Fruit fly (Drosophila melanogaster): Measurements from ENCODE around the gene CG14441.

CG14441 gene

dm6 chrX:6677826-6678489 lies 21.4 kb upstream of the CG14441 start, which contains the start of gene Fum1:
Gene Fum1, plus strand, starts transcription at chrX:6678424.
- peak; percentile 28 for TF ChIP-seq Sin3A (optimal IDR thresholded peaks at IDR 0.05)
- no peak for TF ChIP-seq psq (optimal IDR thresholded peaks at IDR 0.05)

- TF ChIP-seq psq (optimal IDR thresholded peaks at IDR 0.05) = no peak
- no peak for TF ChIP-seq h (optimal IDR thresholded peaks at IDR 0.05)
- no peak for TF ChIP-seq ttk (optimal IDR thresholded peaks at IDR 0.05)
- no peak for TF ChIP-seq insv (optimal IDR thresholded peaks at IDR 0.05)
- no peak for TF ChIP-seq Sin3A (optimal IDR thresholded peaks at IDR 0.05)
- no peak for TF ChIP-seq Myc (optimal IDR thresholded peaks at IDR 0.05)
Observed at dm6 chrX:6678635-6679501, 20.4 kb upstream of the CG14441 start, which contains the start of gene ND-ASHI. Gene ND-ASHI, minus strand, starts transcription at chrX:6679118.

dm6 chrX:6679502-6679810 lies 19.9 kb upstream of the CG14441 start:
- TF ChIP-seq psq (optimal IDR thresholded peaks at IDR 0.05) = no peak
- no peak for TF ChIP-seq Myc (optimal IDR thresholded peaks at IDR 0.05)
- no peak for TF ChIP-seq insv (optimal IDR thresholded peaks at IDR 0.05)
- no peak for TF ChIP-seq h (optimal IDR thresholded peaks at IDR 0.05)
- no peak for TF ChIP-seq ttk (optimal IDR thresholded peaks at IDR 0.05)
- no peak for TF ChIP-seq Sin3A (optimal IDR thresholded peaks at IDR 0.05)

- no peak for TF ChIP-seq Myc (optimal IDR thresholded peaks at IDR 0.05)
- no peak for TF ChIP-seq insv (optimal IDR thresholded peaks at IDR 0.05)
- no peak for TF ChIP-seq psq (optimal IDR thresholded peaks at IDR 0.05)
- TF ChIP-seq h (optimal IDR thresholded peaks at IDR 0.05) = no peak
- TF ChIP-seq ttk (optimal IDR thresholded peaks at IDR 0.05) = no peak
- no peak for TF ChIP-seq Sin3A (optimal IDR thresholded peaks at IDR 0.05)
Observed at dm6 chrX:6681467-6681866, 17.8 kb upstream of the CG14441 start, which contains the start of gene Fum2. Gene Fum2, plus strand, starts transcription at chrX:6681767.

dm6 chrX:6683635-6684499 lies 15.4 kb upstream of the CG14441 start, which contains the start of gene Pink1:
Gene Pink1, plus strand, starts transcription at chrX:6683798.
- TF ChIP-seq Myc (optimal IDR thresholded peaks at IDR 0.05) (no peak), Sin3A (optimal IDR thresholded peaks at IDR 0.05) (no peak), psq (optimal IDR thresholded peaks at IDR 0.05) (no peak), insv (optimal IDR thresholded peaks at IDR 0.05) (no peak), ttk (optimal IDR thresholded peaks at IDR 0.05) (no peak)

dm6 chrX:6687267-6687666 lies 12.0 kb upstream of the CG14441 start, which contains the start of gene CG44303:
Gene CG44303, minus strand, starts transcription at chrX:6687420.
- no peak for TF ChIP-seq h (optimal IDR thresholded peaks at IDR 0.05)
- no peak for TF ChIP-seq psq (optimal IDR thresholded peaks at IDR 0.05)
- TF ChIP-seq Myc (optimal IDR thresholded peaks at IDR 0.05) = no peak
- TF ChIP-seq insv (optimal IDR thresholded peaks at IDR 0.05) = no peak
- no peak for TF ChIP-seq Sin3A (optimal IDR thresholded peaks at IDR 0.05)

dm6 chrX:6688620-6689400 lies 10.5 kb upstream of the CG14441 start, which contains the start of gene CG3184:
Gene CG3184, minus strand, starts transcription at chrX:6688774.
- no peak for TF ChIP-seq insv (optimal IDR thresholded peaks at IDR 0.05)
- TF ChIP-seq Myc (optimal IDR thresholded peaks at IDR 0.05) = no peak
- no peak for TF ChIP-seq Sin3A (optimal IDR thresholded peaks at IDR 0.05)
- TF ChIP-seq psq (optimal IDR thresholded peaks at IDR 0.05) = no peak
- no peak for TF ChIP-seq ttk (optimal IDR thresholded peaks at IDR 0.05)
- no peak for TF ChIP-seq h (optimal IDR thresholded peaks at IDR 0.05)

dm6 chrX:6694105-6694788 lies 5.1 kb upstream of the CG14441 start:
- TF ChIP-seq ttk (optimal IDR thresholded peaks at IDR 0.05) (no peak), psq (optimal IDR thresholded peaks at IDR 0.05) (no peak), Myc (optimal IDR thresholded peaks at IDR 0.05) (no peak), insv (optimal IDR thresholded peaks at IDR 0.05) (no peak), Sin3A (optimal IDR thresholded peaks at IDR 0.05) (no peak), h (optimal IDR thresholded peaks at IDR 0.05) (no peak)

- TF ChIP-seq psq (optimal IDR thresholded peaks at IDR 0.05) (no peak), h (optimal IDR thresholded peaks at IDR 0.05) (no peak), insv (optimal IDR thresholded peaks at IDR 0.05) (no peak)
Observed at dm6 chrX:6694979-6695388, 4.3 kb upstream of the CG14441 start, which contains the start of gene CG14442. Gene CG14442, minus strand, starts transcription at chrX:6695007.

dm6 chrX:6696467-6696866 lies 2.8 kb upstream of the CG14441 start:
- TF ChIP-seq ttk (optimal IDR thresholded peaks at IDR 0.05) (no peak), Myc (optimal IDR thresholded peaks at IDR 0.05) (no peak), insv (optimal IDR thresholded peaks at IDR 0.05) (no peak), psq (optimal IDR thresholded peaks at IDR 0.05) (no peak), h (optimal IDR thresholded peaks at IDR 0.05) (no peak), Sin3A (optimal IDR thresholded peaks at IDR 0.05) (no peak)
